Worm (Caenorhabditis elegans) whole organism, L4 larva: Measurements from ENCODE around the gene F47B8.13.

ENCODE experiments used
- F49E8.2 ChIP-seq: sonication (generic microtip); optimal IDR thresholded peaks from 2 replicates; lab custom pipeline; 2016; ENCODE audit warnings: missing compliant biosample characterization, mild to moderate bottlenecking, missing genetic modification characterization, borderline replicate concordance
- ZK546.5 ChIP-seq, 2 experiments: sonication (generic microtip); optimal IDR thresholded peaks; 2 replicates each; lab custom pipeline; 2017; ENCODE audit warnings: missing biosample characterization in 2 of 2, missing genetic modification characterization in 2 of 2
- aly-2 ChIP-seq: sonication (generic microtip); optimal IDR thresholded peaks from 2 replicates; lab custom pipeline; 2018; ENCODE audit warnings: missing biosample characterization, missing genetic modification characterization
- ceh-28 ChIP-seq: fragments of 150-350 bp; optimal IDR thresholded peaks from 2 replicates; lab custom pipeline; 2014; ENCODE audit warnings: missing biosample characterization, missing genetic modification reagents, missing genetic modification characterization
- ceh-82 ChIP-seq: sonication (generic microtip); optimal IDR thresholded peaks from 2 replicates; lab custom pipeline; 2017; ENCODE audit warnings: missing biosample characterization, missing genetic modification characterization
- ctbp-1 ChIP-seq: fragments of 200-800 bp; sonication (Bioruptor generic); IDR thresholded peaks from 2 replicates; pipeline ENCODE4 v1.3.6; 2022; ENCODE audit warnings: missing genetic modification reagents, missing genetic modification characterization, missing compliant biosample characterization
- dpl-1 ChIP-seq: fragments of 150-350 bp; optimal IDR thresholded peaks from 2 replicates; lab custom pipeline; 2014; ENCODE audit warnings: missing biosample characterization, missing genetic modification reagents, missing genetic modification characterization
- egl-27 ChIP-seq: sonication (generic microtip); optimal IDR thresholded peaks from 3 replicates; lab custom pipeline; 2017; ENCODE audit warnings: missing biosample characterization, missing genetic modification reagents, missing genetic modification characterization
- lin-39 ChIP-seq: fragments of 150-350 bp; optimal IDR thresholded peaks from 2 replicates; lab custom pipeline; 2014; ENCODE audit warnings: missing biosample characterization, missing genetic modification reagents, missing genetic modification characterization
- mep-1 ChIP-seq: fragments of 150-350 bp; sonication (generic microtip); optimal IDR thresholded peaks from 3 replicates; lab custom pipeline; 2014; ENCODE audit warnings: missing biosample characterization, missing genetic modification characterization
- nhr-237 ChIP-seq: sonication (generic microtip); optimal IDR thresholded peaks from 2 replicates; lab custom pipeline; 2017; ENCODE audit warnings: missing biosample characterization, missing genetic modification characterization
- unc-39 ChIP-seq: sonication (generic microtip); optimal IDR thresholded peaks from 2 replicates; lab custom pipeline; 2017; ENCODE audit warnings: missing biosample characterization, missing genetic modification characterization
- zfp-2 ChIP-seq: sonication (generic microtip); optimal IDR thresholded peaks from 2 replicates; lab custom pipeline; 2016; ENCODE audit warnings: mild to moderate bottlenecking, missing genetic modification characterization, missing compliant biosample characterization

DNA sequence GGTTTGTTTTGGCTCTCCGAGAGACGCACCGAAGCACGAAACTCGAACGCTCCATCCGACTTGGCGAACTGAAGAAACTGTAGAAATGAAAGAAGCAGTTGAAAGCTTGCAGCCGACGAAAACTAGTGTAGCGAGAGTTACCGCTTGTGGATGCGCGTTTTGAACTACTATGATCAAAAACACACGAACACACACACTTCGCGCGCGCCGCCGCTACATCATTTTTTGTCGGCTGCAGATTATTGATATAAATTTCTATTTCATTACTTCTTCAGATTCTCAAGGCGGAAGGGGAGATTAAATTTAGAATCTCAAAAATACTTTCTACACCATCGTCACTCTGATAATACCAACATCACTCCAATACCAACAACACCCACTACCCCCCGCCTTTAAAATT, 42.4 kb upstream of the F47B8.13 start:
- no peak for TF ChIP-seq ZK546.5 (tag; optimal IDR thresholded peaks at IDR 0.05; lab: Kevin White, UChicago)
- TF ChIP-seq egl-27 (tag; lab: Kevin White, UChicago): no peak
- TF ChIP-seq ctbp-1 (GFP tag; lab: Robert Waterston, UW): no peak
- TF ChIP-seq ceh-82 (tag; lab: Kevin White, UChicago): no peak
- TF ChIP-seq mep-1 (tag; lab: Kevin White, UChicago): no peak
- no peak for TF ChIP-seq F49E8.2 (tag; lab: Kevin White, UChicago)
- TF ChIP-seq dpl-1 (GFP tag; lab: Kevin White, UChicago): no peak
- no peak for TF ChIP-seq nhr-237 (tag; lab: Kevin White, UChicago)
- no peak for TF ChIP-seq zfp-2 (tag; lab: Kevin White, UChicago)
- TF ChIP-seq unc-39 (tag; lab: Kevin White, UChicago): no peak
- no peak for TF ChIP-seq ceh-28 (tag; lab: Kevin White, UChicago)
- no peak for TF ChIP-seq aly-2
- TF ChIP-seq lin-39 (tag; lab: Kevin White, UChicago): no peak
